Worm (Caenorhabditis elegans) whole organism, L4 larva: ENCODE data around the gene Y37A1A.2.
A peak's percentile ranks its signal among the peaks of the same experiment; 100 is the strongest.
"Not testable (repeated sequence)": the region's sequence is repeated elsewhere in the genome, so short reads cannot be mapped to it uniquely, and the experiment has no call there.

Experiments used
- Y48G9A.11 ChIP-seq: fragments of 200-800 bp; sonication (Bioruptor generic); IDR thresholded peaks from 2 replicates; pipeline ENCODE4 v1.3.6; 2022; ENCODE audit warnings: missing genetic modification reagents, missing genetic modification characterization, missing compliant biosample characterization
- ZK546.5 ChIP-seq, 2 experiments: sonication (generic microtip); optimal IDR thresholded peaks; 2 replicates each; lab custom pipeline; 2017; ENCODE audit warnings: missing biosample characterization in 2 of 2, missing genetic modification characterization in 2 of 2
- ceh-28 ChIP-seq: fragments of 150-350 bp; optimal IDR thresholded peaks from 2 replicates; lab custom pipeline; 2014; ENCODE audit warnings: missing biosample characterization, missing genetic modification reagents, missing genetic modification characterization
- ctbp-1 ChIP-seq: fragments of 200-800 bp; sonication (Bioruptor generic); IDR thresholded peaks from 2 replicates; pipeline ENCODE4 v1.3.6; 2022; ENCODE audit warnings: missing genetic modification reagents, missing genetic modification characterization, missing compliant biosample characterization
- dve-1 ChIP-seq: sonication (generic microtip); optimal IDR thresholded peaks from 2 replicates; lab custom pipeline; 2017; ENCODE audit warnings: antibody characterized with exemption, mild to moderate bottlenecking, missing genetic modification characterization, missing compliant biosample characterization; ENCODE audit not compliant: insufficient read depth
- egl-43 ChIP-seq: fragments of 200-800 bp; sonication (Bioruptor generic); IDR thresholded peaks from 2 replicates; pipeline ENCODE4 v1.3.6; 2022; ENCODE audit warnings: missing genetic modification reagents, missing genetic modification characterization, missing compliant biosample characterization
- fos-1 ChIP-seq: fragments of 150-350 bp; optimal IDR thresholded peaks from 2 replicates; lab custom pipeline; 2014; ENCODE audit warnings: missing biosample characterization, missing genetic modification characterization
- hlh-11 ChIP-seq: fragments of 200-800 bp; sonication (Bioruptor generic); optimal IDR thresholded peaks from 2 replicates; lab custom pipeline; 2018; ENCODE audit warnings: mild to moderate bottlenecking, missing genetic modification characterization, missing compliant biosample characterization
- lim-7 ChIP-seq: fragments of 200-800 bp; sonication (Bioruptor generic); IDR thresholded peaks from 2 replicates; pipeline ENCODE4 v1.3.6; 2022; ENCODE audit warnings: missing genetic modification characterization, missing compliant biosample characterization
- lin-1 ChIP-seq: fragments of 200-800 bp; sonication (Bioruptor generic); IDR thresholded peaks from 2 replicates; pipeline ENCODE4 v1.3.6; 2022; ENCODE audit warnings: missing genetic modification reagents, missing genetic modification characterization, missing compliant biosample characterization
- lin-38 ChIP-seq: fragments of 200-800 bp; sonication (Bioruptor generic); IDR thresholded peaks from 2 replicates; pipeline ENCODE4 v1.3.6; 2022; ENCODE audit warnings: missing genetic modification reagents, missing genetic modification characterization, missing compliant biosample characterization
- lin-39 ChIP-seq: fragments of 150-350 bp; optimal IDR thresholded peaks from 2 replicates; lab custom pipeline; 2014; ENCODE audit warnings: missing biosample characterization, missing genetic modification reagents, missing genetic modification characterization
- lsy-2 ChIP-seq, 2 experiments: fragments of 150-350 bp in 1 of 2; sonication (generic microtip) in 1 of 2; optimal IDR thresholded peaks; 2 replicates each; lab custom pipeline; 2014 to 2017; ENCODE audit warnings: missing biosample characterization in 2 of 2, missing genetic modification characterization in 2 of 2
- madf-5 ChIP-seq, 2 experiments: fragments of 200-800 bp; sonication (Bioruptor generic); IDR thresholded peaks; 2 replicates each; pipeline ENCODE4 v1.3.6; 2022; ENCODE audit warnings: missing compliant biosample characterization in 2 of 2, missing genetic modification characterization in 2 of 2
- mdt-29 ChIP-seq: fragments of 200-800 bp; sonication (Bioruptor generic); IDR thresholded peaks from 2 replicates; pipeline ENCODE4 v1.3.6; 2022; ENCODE audit warnings: missing genetic modification reagents, missing genetic modification characterization, missing compliant biosample characterization
- nhr-111 ChIP-seq: fragments of 200-800 bp; sonication (Bioruptor generic); optimal IDR thresholded peaks from 2 replicates; lab custom pipeline; 2018; ENCODE audit warnings: mild to moderate bottlenecking, missing genetic modification characterization, missing compliant biosample characterization
- nhr-48 ChIP-seq: sonication (generic microtip); optimal IDR thresholded peaks from 2 replicates; lab custom pipeline; 2016; ENCODE audit warnings: mild to moderate bottlenecking, missing genetic modification characterization, missing compliant biosample characterization
- pha-4 ChIP-seq, 2 experiments: fragments of 150-350 bp in 1 of 2; fragments of 200-800 bp in 1 of 2; sonication (Bioruptor generic) in 1 of 2; IDR thresholded peaks in 1 of 2; optimal IDR thresholded peaks in 1 of 2; 2 replicates each; pipeline versions ENCODE4 v1.3.6 to Lab custom; 2014 to 2022; ENCODE audit warnings: missing genetic modification characterization in 2 of 2, missing genetic modification reagents in 2 of 2, missing biosample characterization in 1 of 2, missing compliant biosample characterization in 1 of 2
- set-16 ChIP-seq: fragments of 200-800 bp; sonication (Bioruptor generic); IDR thresholded peaks from 2 replicates; pipeline ENCODE4 v1.3.6; 2022; ENCODE audit warnings: missing genetic modification reagents, missing genetic modification characterization, missing compliant biosample characterization
- snpc-1.2 ChIP-seq: fragments of 200-800 bp; sonication (Bioruptor generic); IDR thresholded peaks from 2 replicates; pipeline ENCODE4 v1.3.6; 2022; ENCODE audit warnings: missing genetic modification reagents, missing genetic modification characterization, missing compliant biosample characterization
- tag-97 ChIP-seq: fragments of 200-800 bp; sonication (Bioruptor generic); IDR thresholded peaks from 2 replicates; pipeline ENCODE4 v1.3.6; 2022; ENCODE audit warnings: missing genetic modification characterization, missing compliant biosample characterization
- zip-11 ChIP-seq: fragments of 200-800 bp; sonication (Bioruptor generic); IDR thresholded peaks from 2 replicates; pipeline ENCODE4 v1.3.6; 2022; ENCODE audit warnings: missing genetic modification characterization, missing compliant biosample characterization

Gene Y37A1A.2

DNA sequence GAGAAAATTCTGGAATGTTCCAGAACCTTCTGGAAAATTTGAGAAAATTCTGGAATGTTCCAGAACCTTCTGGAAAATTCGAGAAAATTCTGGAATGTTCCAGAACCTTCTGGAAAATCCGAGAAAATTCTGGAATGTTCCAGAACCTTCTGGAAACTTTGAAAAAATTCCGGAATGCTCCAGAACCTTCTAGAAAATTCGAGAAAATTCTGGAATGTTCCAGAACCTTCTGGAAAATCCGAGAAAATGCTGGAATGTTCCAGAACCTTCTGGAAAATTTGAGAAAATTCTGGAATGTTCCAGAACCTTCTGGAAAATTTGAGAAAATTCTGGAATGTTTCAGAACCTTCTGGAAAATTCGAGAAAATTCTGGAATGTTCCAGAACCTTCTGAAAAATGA, 50.8 kb downstream of the Y37A1A.2 start:
- 0 out of 2 replicates have a peak, but pooled peaks have one; percentile 28 for TF ChIP-seq pha-4 (GFP tag; IDR thresholded peaks at IDR 0.05; lab: Robert Waterston, UW)
- not testable (repeated sequence) for TF ChIP-seq pha-4 (tag; optimal IDR thresholded peaks at IDR 0.05; lab: Kevin White, UChicago)
- TF ChIP-seq lin-1 (GFP tag; lab: Robert Waterston, UW) = peak; percentile 51; the same call in 1 of the 2 replicates
- peak; percentile 38; the same call in 1 of the 2 replicates for TF ChIP-seq lin-38
- TF ChIP-seq snpc-1.2 (GFP tag; lab: Robert Waterston, UW) = peak; percentile 81
- TF ChIP-seq mdt-29 (GFP tag; lab: Robert Waterston, UW) = peak; percentile 55
- TF ChIP-seq, all 104 proteins: peak for 5; not testable (repeated sequence) for 99

DNA sequence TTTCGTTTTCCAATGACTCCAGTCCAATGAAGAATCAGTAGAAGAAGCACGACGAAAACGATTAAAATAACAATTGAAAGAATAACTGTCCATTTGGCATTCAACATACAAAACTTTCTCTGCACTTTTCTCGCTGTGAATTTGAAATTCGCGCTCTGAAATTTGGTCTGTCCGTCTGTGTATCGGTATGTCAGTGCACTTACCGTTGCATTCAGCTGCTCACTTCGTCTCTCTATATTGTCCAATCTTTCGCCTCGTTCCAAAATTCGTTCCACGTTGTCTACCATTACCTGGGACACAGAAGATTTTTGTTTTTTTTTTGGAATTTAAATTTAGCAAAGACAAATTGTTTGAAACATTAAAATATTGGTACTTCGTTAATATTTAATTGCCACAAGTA, 52.4 kb downstream of the Y37A1A.2 start:
- TF ChIP-seq dve-1 (tag; lab: Kevin White, UChicago) (no peak), nhr-111 (GFP tag; lab: Kevin White, UChicago) (no peak), nhr-48 (tag; lab: Kevin White, UChicago) (no peak), lin-39 (tag; lab: Kevin White, UChicago) (no peak), fos-1 (tag; lab: Kevin White, UChicago) (no peak), ceh-28 (no peak), lim-7 (no peak), zip-11 (GFP tag; lab: Robert Waterston, UW) (no peak), hlh-11 (tag; lab: Kevin White, UChicago) (no peak), madf-5 (GFP tag; IDR thresholded peaks at IDR 0.05; lab: Robert Waterston, UW) (no peak), lin-1 (GFP tag; lab: Robert Waterston, UW) (no peak), ZK546.5 (tag; optimal IDR thresholded peaks at IDR 0.05; lab: Kevin White, UChicago) (no peak), Y48G9A.11 (GFP tag; lab: Robert Waterston, UW) (no peak), egl-43 (GFP tag; lab: Robert Waterston, UW) (no peak), ctbp-1 (GFP tag; lab: Robert Waterston, UW) (no peak), set-16 (no peak), tag-97 (GFP tag; lab: Robert Waterston, UW) (no peak), lsy-2 (tag; optimal IDR thresholded peaks at IDR 0.05; lab: Kevin White, UChicago) (no peak)
